Worm (Caenorhabditis elegans): ENCODE results near the gene H23L24.4.

ce11 chrIV:8687605-8688191, 17.7 kb downstream of the H23L24.4 start, which contains the start of gene snrp-3:
- TF ChIP-seq ztf-11 (tag; optimal IDR thresholded peaks at IDR 0.05) (peak in 1 of 2 experiments; percentile 47), snu-23 (GFP tag; optimal IDR thresholded peaks at IDR 0.05) (peak; percentile 91), mep-1 (tag; optimal IDR thresholded peaks at IDR 0.05) (peak; percentile 97), nhr-20 (tag; optimal IDR thresholded peaks at IDR 0.05) (peak; percentile 89), lin-15B (tag; optimal IDR thresholded peaks at IDR 0.05) (peak; percentile 77), ceh-82 (tag; optimal IDR thresholded peaks at IDR 0.05) (peak; percentile 80 to 87 (median 81)), efl-1 (optimal IDR thresholded peaks at IDR 0.05) (peak; percentile 87 to 96), efl-1 (GFP tag; optimal IDR thresholded peaks at IDR 0.05 in 1 of 2) (peak; percentile 95 to 100)
